Fruit fly (Drosophila melanogaster) whole organism, wandering third instar larva: Measurements from ENCODE around the gene CG4009.

Experiments
- Dfd ChIP-seq: fragments of >200 bp; optimal IDR thresholded peaks from 2 replicates; lab custom pipeline; 2017; ENCODE audit warnings: missing biosample characterization, missing genetic modification characterization
- Hr78 ChIP-seq: fragments of >200 bp; optimal IDR thresholded peaks from 2 replicates; lab custom pipeline; 2017; ENCODE audit warnings: missing biosample characterization, missing genetic modification characterization
- Mio ChIP-seq: sonication (Bioruptor generic); optimal IDR thresholded peaks from 2 replicates; lab custom pipeline; 2016; ENCODE audit warnings: missing biosample characterization, missing genetic modification characterization
- N ChIP-seq: fragments of >200 bp; optimal IDR thresholded peaks from 2 replicates; lab custom pipeline; 2018; ENCODE audit warnings: missing biosample characterization, missing external identifiers, missing genetic modification characterization
- br ChIP-seq: fragments of 200-800 bp; sonication (Bioruptor generic); optimal IDR thresholded peaks from 2 replicates; lab custom pipeline; 2016; ENCODE audit warnings: missing biosample characterization, missing genetic modification characterization
- ey ChIP-seq: fragments of 200-800 bp; sonication (Bioruptor generic); optimal IDR thresholded peaks from 2 replicates; lab custom pipeline; 2016; ENCODE audit warnings: missing biosample characterization, missing genetic modification characterization
- psq ChIP-seq: fragments of 200-800 bp; sonication (Bioruptor generic); optimal IDR thresholded peaks from 3 replicates; lab custom pipeline; 2017; ENCODE audit warnings: missing biosample characterization, mild to moderate bottlenecking, missing genetic modification characterization, moderate library complexity
- tai ChIP-seq: sonication (Bioruptor generic); optimal IDR thresholded peaks from 2 replicates; lab custom pipeline; 2016; ENCODE audit warnings: missing biosample characterization, missing genetic modification characterization

DNA sequence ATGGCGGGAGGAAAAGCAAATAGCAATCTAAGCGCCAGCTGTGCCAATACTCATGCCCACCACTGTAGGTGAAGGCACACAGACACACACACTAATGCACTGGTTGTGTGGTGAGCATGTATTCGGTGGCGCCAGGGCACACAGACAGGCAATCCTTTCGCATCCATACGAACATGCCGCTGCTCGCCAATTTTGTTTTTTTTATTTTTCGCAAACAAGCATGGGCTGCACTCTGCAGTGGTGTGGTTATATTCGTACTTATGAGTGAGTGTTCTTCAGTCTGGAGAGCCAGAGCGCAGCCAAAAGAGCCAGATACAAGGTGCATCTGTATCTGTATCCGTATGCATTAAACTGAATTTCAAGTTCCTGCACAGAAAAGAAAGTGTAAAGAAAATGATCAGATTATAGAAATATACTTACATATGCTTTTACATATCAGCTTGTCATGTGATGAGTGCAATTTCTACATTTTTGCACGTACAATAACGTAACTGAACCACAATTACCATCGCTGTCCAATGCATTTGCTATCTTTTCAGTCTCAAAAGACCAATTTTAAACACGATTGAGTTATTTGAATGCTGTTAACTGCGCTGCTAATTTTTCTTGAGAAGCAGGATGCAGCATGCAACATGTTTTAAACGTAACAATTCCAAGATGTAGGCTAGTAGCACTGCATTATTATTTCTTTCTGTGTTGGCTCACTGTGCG, 23.4 kb upstream of the CG4009 start:
- no peak for TF ChIP-seq tai (GFP tag; lab: Kevin White, UChicago)
- peak; percentile 14 for TF ChIP-seq Hr78 (GFP tag; lab: Kevin White, UChicago)
- TF ChIP-seq Dfd (GFP tag; lab: Kevin White, UChicago) = no peak
- peak; percentile 70 for TF ChIP-seq ey
- TF ChIP-seq psq = peak; percentile 53
- no peak for TF ChIP-seq Mio
- peak; percentile 24 for TF ChIP-seq br
- peak; percentile 72 for TF ChIP-seq N (GFP tag; lab: Kevin White, UChicago)
